Worm (Caenorhabditis elegans): ENCODE data around the gene pqn-89.

ce11 chrIV:6502725-6503124 is 3.8 kb upstream of the pqn-89 start:
- no peak for TF ChIP-seq cog-1 (tag; optimal IDR thresholded peaks at IDR 0.05)
- TF ChIP-seq ztf-23 (GFP tag; IDR thresholded peaks at IDR 0.05), result no peak
- no peak for TF ChIP-seq ztf-29 (GFP tag; IDR thresholded peaks at IDR 0.05)
- no peak for TF ChIP-seq flt-1 (GFP tag; IDR thresholded peaks at IDR 0.05)
